Fruit fly (Drosophila melanogaster): ENCODE results near the gene Sry-delta.

Sry-delta gene

DNA sequence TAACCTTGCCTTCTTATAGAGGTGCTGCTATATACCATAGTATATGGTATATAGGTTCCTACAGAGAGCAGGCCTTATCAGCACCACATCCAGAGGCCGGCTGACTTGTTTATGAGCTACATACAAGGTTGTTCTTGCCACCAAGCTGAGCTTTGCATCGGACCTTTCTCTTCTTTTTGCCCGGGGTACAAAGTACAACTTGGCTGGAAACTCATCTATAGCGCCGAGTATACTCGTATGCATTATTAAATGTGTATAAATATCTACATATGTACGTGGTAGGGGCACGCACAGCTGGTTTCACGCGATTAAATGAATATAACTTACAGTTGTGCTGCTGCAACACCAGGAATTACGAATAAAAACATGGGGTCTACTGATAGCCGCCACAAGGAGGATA lies 29.2 kb upstream of the Sry-delta start (continued):
- peak; percentile 88 for TF ChIP-seq CG6808 (GFP tag; optimal IDR thresholded peaks at IDR 0.05)
- no peak for TF ChIP-seq pdm3 (GFP tag; optimal IDR thresholded peaks at IDR 0.05)
- peak; percentile 50 for TF ChIP-seq net (GFP tag; optimal IDR thresholded peaks at IDR 0.05)
- TF ChIP-seq CG3919 (GFP tag; optimal IDR thresholded peaks at IDR 0.05) = peak; percentile 59
- TF ChIP-seq CG11762 (GFP tag; optimal IDR thresholded peaks at IDR 0.05; ENCODE audit: insufficient read depth) = no peak
- no peak for TF ChIP-seq Sox102F (GFP tag; optimal IDR thresholded peaks at IDR 0.05)
- no peak for TF ChIP-seq CG3032 (tag; optimal IDR thresholded peaks at IDR 0.05)
- no peak for TF ChIP-seq CG8632 (GFP tag; optimal IDR thresholded peaks at IDR 0.05)
- no peak for TF ChIP-seq vri (GFP tag; optimal IDR thresholded peaks at IDR 0.05)
- no peak for TF ChIP-seq CG11294 (GFP tag; IDR thresholded peaks at IDR 0.05)
- TF ChIP-seq CG6854 (GFP tag; optimal IDR thresholded peaks at IDR 0.05) = peak; percentile 85
- TF ChIP-seq topi (GFP tag; optimal IDR thresholded peaks at IDR 0.05) = peak; percentile 36
- no peak for TF ChIP-seq CG6792 (GFP tag; optimal IDR thresholded peaks at IDR 0.05)
- TF ChIP-seq Sox14 (GFP tag; optimal IDR thresholded peaks at IDR 0.05) = peak; percentile 6

DNA sequence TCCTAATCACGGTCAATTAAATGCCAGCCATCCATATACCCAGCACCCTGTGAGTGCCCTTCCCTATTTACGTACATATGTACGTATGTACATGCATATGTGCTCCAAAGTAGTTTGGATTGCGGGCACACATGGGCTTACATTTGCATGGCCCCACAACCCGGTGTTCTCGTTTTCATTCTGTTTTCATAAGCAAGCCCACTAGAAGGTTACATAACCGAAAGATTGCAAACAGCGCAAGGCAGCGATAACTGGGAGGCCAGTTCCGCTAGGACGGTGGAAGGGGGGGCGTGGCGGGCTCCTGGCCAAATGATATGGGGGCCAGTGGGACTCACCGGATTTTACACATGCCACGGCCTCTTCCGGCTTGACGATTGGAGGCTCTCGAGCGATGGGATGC lies 28.7 kb upstream of the Sry-delta start:
- no peak for TF ChIP-seq Gug (GFP tag; IDR thresholded peaks at IDR 0.05)
- TF ChIP-seq CG6808 (GFP tag; optimal IDR thresholded peaks at IDR 0.05) = no peak
- TF ChIP-seq CG3032 (tag; optimal IDR thresholded peaks at IDR 0.05) = no peak
- TF ChIP-seq Hr39 (GFP tag; optimal IDR thresholded peaks at IDR 0.05) = no peak
- TF ChIP-seq CG34406 (GFP tag; optimal IDR thresholded peaks at IDR 0.05) = no peak
- no peak for TF ChIP-seq Smox (GFP tag; optimal IDR thresholded peaks at IDR 0.05)

DNA sequence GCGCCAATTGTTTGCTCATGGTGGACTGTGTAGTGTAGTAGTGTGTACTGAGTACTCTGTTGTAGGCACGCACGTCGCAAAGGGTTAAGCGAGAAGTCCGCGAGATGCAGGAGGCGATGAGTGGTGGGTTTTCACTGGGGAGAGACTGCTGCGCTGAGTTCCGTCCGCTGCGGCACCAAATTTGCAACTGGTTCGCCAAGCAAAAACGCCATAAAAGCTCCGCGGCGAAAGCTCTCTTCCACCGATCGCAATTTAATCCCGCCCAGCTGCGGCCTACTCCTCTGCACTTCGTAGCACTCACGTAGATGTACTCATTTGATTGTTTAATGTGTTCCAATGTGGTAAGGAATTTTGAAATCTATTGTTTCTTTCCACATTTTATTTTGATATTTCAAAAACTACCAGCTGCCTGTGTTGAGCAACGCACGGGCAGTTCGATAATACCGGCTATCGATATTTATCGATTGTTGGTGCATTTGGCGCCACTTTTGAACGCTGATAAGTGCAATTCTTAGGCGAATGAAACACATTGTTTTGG lies 28.1 kb upstream of the Sry-delta start, which contains the start of gene CG7920:
TSS of gene CG7920 (minus strand) at position 308 of the 538 bp plus-strand sequence.
- TF ChIP-seq CG11294 (GFP tag; IDR thresholded peaks at IDR 0.05) = no peak
- TF ChIP-seq CG9139 (GFP tag; optimal IDR thresholded peaks at IDR 0.05) = peak; percentile 66
- peak; percentile 52 for TF ChIP-seq CG16779 (tag; optimal IDR thresholded peaks at IDR 0.05)
- TF ChIP-seq Eip75B (GFP tag; optimal IDR thresholded peaks at IDR 0.05) = peak; percentile 42
- no peak for TF ChIP-seq Ets96B (tag; optimal IDR thresholded peaks at IDR 0.05)
- peak; percentile 7 for TF ChIP-seq CG34406 (GFP tag; optimal IDR thresholded peaks at IDR 0.05)
- TF ChIP-seq topi (GFP tag; optimal IDR thresholded peaks at IDR 0.05) = peak; percentile 14
- peak; percentile 61 for TF ChIP-seq CG1621 (tag; optimal IDR thresholded peaks at IDR 0.05)
- peak; percentile 42 for TF ChIP-seq dsx (GFP tag; optimal IDR thresholded peaks at IDR 0.05; ENCODE audit: poor library complexity, severe bottlenecking)
- peak; percentile 46; the same call in 1 of the 2 replicates for TF ChIP-seq CG15336 (GFP tag; IDR thresholded peaks at IDR 0.05)
- TF ChIP-seq esn (GFP tag; optimal IDR thresholded peaks at IDR 0.05) = peak; percentile 50
- peak; percentile 73 for TF ChIP-seq CG6854 (GFP tag; optimal IDR thresholded peaks at IDR 0.05)
- TF ChIP-seq Sox15 (GFP tag; optimal IDR thresholded peaks at IDR 0.05) = no peak
- no peak for TF ChIP-seq salr (GFP tag; optimal IDR thresholded peaks at IDR 0.05)
- TF ChIP-seq OdsH (GFP tag; optimal IDR thresholded peaks at IDR 0.05) = no peak
- no peak for TF ChIP-seq Gug (GFP tag; IDR thresholded peaks at IDR 0.05)
- TF ChIP-seq CG6276 (GFP tag; optimal IDR thresholded peaks at IDR 0.05) = peak; percentile 44
- TF ChIP-seq CG10631 (GFP tag; optimal IDR thresholded peaks at IDR 0.05) = no peak
- no peak for TF ChIP-seq dac (GFP tag; optimal IDR thresholded peaks at IDR 0.05)
- TF ChIP-seq CG8632 (GFP tag; optimal IDR thresholded peaks at IDR 0.05) = no peak
- TF ChIP-seq lz (GFP tag; optimal IDR thresholded peaks at IDR 0.05) = peak; percentile 39
- peak; percentile 65 to 68 for TF ChIP-seq ss (GFP tag; optimal IDR thresholded peaks at IDR 0.05)
- peak; percentile 7 for TF ChIP-seq fkh (GFP tag; optimal IDR thresholded peaks at IDR 0.05)
- TF ChIP-seq Sox14 (GFP tag; optimal IDR thresholded peaks at IDR 0.05) = no peak
- no peak for TF ChIP-seq CG4318 (GFP tag; optimal IDR thresholded peaks at IDR 0.05)
- TF ChIP-seq fd85E (GFP tag; optimal IDR thresholded peaks at IDR 0.05) = no peak
- peak; percentile 16 for TF ChIP-seq CG6792 (GFP tag; optimal IDR thresholded peaks at IDR 0.05)
- TF ChIP-seq CG31627 (GFP tag; optimal IDR thresholded peaks at IDR 0.05) = peak; percentile 10
- no peak for TF ChIP-seq CG11762 (GFP tag; optimal IDR thresholded peaks at IDR 0.05; ENCODE audit: insufficient read depth)
- peak; percentile 65 for TF ChIP-seq CG3919 (GFP tag; optimal IDR thresholded peaks at IDR 0.05)
- TF ChIP-seq Sox102F (GFP tag; optimal IDR thresholded peaks at IDR 0.05) = peak; percentile 25
- TF ChIP-seq CG32006 (GFP tag; optimal IDR thresholded peaks at IDR 0.05) = peak; percentile 12
- TF ChIP-seq Blimp-1 (GFP tag; optimal IDR thresholded peaks at IDR 0.05) = no peak
- TF ChIP-seq Eip78C (GFP tag) = peak; percentile 75
- peak; percentile 31 for TF ChIP-seq CG6808 (GFP tag; optimal IDR thresholded peaks at IDR 0.05)
- TF ChIP-seq net (GFP tag; optimal IDR thresholded peaks at IDR 0.05) = peak; percentile 45
- no peak for TF ChIP-seq acj6 (GFP tag; optimal IDR thresholded peaks at IDR 0.05)
- peak; percentile 61; the same call in 2 of the 3 replicates for TF ChIP-seq CG6163 (GFP tag; IDR thresholded peaks at IDR 0.05)
- peak; percentile 60; the same call in 2 of the 3 replicates for TF ChIP-seq CG8119 (GFP tag; IDR thresholded peaks at IDR 0.05)
- TF ChIP-seq cyc (GFP tag; optimal IDR thresholded peaks at IDR 0.05) = peak; percentile 13

Measured in whole organism, prepupa.